Fruit fly (Drosophila melanogaster) whole organism, embryonic: Measurements from ENCODE around the gene disco.
A peak's percentile ranks its signal among the peaks of the same experiment; 100 is the strongest.

ENCODE experiments used
- Antp ChIP-seq: fragments of 200-800 bp; sonication (Bioruptor generic); optimal IDR thresholded peaks from 3 replicates; lab custom pipeline; 2016; ENCODE audit warnings: missing biosample characterization, missing genetic modification characterization
- Awh ChIP-seq: fragments of 200-800 bp; sonication (Bioruptor generic); IDR thresholded peaks from 2 replicates; pipeline ENCODE4, ENCODE4 v1.3.6; 2022; ENCODE audit warnings: missing biosample characterization, missing genetic modification characterization
- CG11398 ChIP-seq: fragments of 200-800 bp; sonication (Bioruptor generic); optimal IDR thresholded peaks from 2 replicates; lab custom pipeline; 2016; ENCODE audit warnings: missing biosample characterization, missing genetic modification characterization
- CG11504 ChIP-seq: fragments of 200-800 bp; sonication (Bioruptor generic); optimal IDR thresholded peaks from 3 replicates; lab custom pipeline; 2019; ENCODE audit warnings: missing biosample characterization, mild to moderate bottlenecking, missing genetic modification characterization, moderate library complexity
- CG12391 ChIP-seq: fragments of 200-800 bp; sonication (Bioruptor generic); optimal IDR thresholded peaks from 3 replicates; lab custom pipeline; 2018; ENCODE audit warnings: missing biosample characterization, mild to moderate bottlenecking, missing genetic modification characterization, moderate library complexity
- CG13894 ChIP-seq: fragments of 200-800 bp; sonication (Bioruptor generic); optimal IDR thresholded peaks from 3 replicates; lab custom pipeline; 2018; ENCODE audit warnings: missing biosample characterization, mild to moderate bottlenecking, missing genetic modification characterization, moderate library complexity
- CG14710 ChIP-seq: fragments of 200-800 bp; sonication (Bioruptor generic); optimal IDR thresholded peaks from 3 replicates; lab custom pipeline; 2019; ENCODE audit warnings: missing biosample characterization, mild to moderate bottlenecking, missing genetic modification characterization, moderate library complexity
- CG15696 ChIP-seq: fragments of 200-800 bp; sonication (Bioruptor generic); optimal IDR thresholded peaks from 2 replicates; lab custom pipeline; 2019; ENCODE audit warnings: missing biosample characterization, mild to moderate bottlenecking, missing genetic modification characterization, moderate library complexity
- CG17361 ChIP-seq: fragments of 200-800 bp; sonication (Bioruptor generic); IDR thresholded peaks from 3 replicates; pipeline ENCODE4 v1.3.6; 2022; ENCODE audit warnings: missing biosample characterization, missing genetic modification characterization
- CG17612 ChIP-seq: fragments of 200-800 bp; sonication (Bioruptor generic); IDR thresholded peaks from 2 replicates; pipeline ENCODE4 v1.3.6; 2022; ENCODE audit warnings: missing biosample characterization, missing genetic modification characterization
- CG17829 ChIP-seq: fragments of 200-800 bp; optimal IDR thresholded peaks from 2 replicates; lab custom pipeline; 2019; ENCODE audit warnings: missing biosample characterization, mild to moderate bottlenecking, missing genetic modification characterization, moderate library complexity
- CG18262 ChIP-seq: fragments of 200-800 bp; optimal IDR thresholded peaks from 3 replicates; lab custom pipeline; 2019; ENCODE audit warnings: missing biosample characterization, mild to moderate bottlenecking, missing genetic modification characterization, moderate library complexity
- CG2678 ChIP-seq: fragments of 200-800 bp; sonication (Bioruptor generic); optimal IDR thresholded peaks from 3 replicates; lab custom pipeline; 2019; ENCODE audit warnings: missing biosample characterization, mild to moderate bottlenecking, missing genetic modification characterization, moderate library complexity
- CG31224 ChIP-seq: fragments of 200-800 bp; sonication (Bioruptor generic); IDR thresholded peaks from 2 replicates; pipeline ENCODE4 v1.3.6; 2022; ENCODE audit warnings: missing biosample characterization, missing genetic modification characterization
- CG34224 ChIP-seq: fragments of 200-800 bp; sonication (Bioruptor generic); IDR thresholded peaks from 3 replicates; pipeline ENCODE4 v1.3.6; 2022; ENCODE audit warnings: missing biosample characterization, missing genetic modification characterization; ENCODE audit not compliant: partially characterized antibody
- CG4424 ChIP-seq: fragments of 200-800 bp; sonication (Bioruptor generic); optimal IDR thresholded peaks from 3 replicates; lab custom pipeline; 2016; ENCODE audit warnings: missing biosample characterization, missing genetic modification characterization
- CG6689 ChIP-seq: fragments of 200-800 bp; sonication (Bioruptor generic); IDR thresholded peaks from 2 replicates; pipeline ENCODE4 v1.3.6; 2022; ENCODE audit warnings: missing biosample characterization, missing genetic modification characterization
- CG6765 ChIP-seq: fragments of 200-800 bp; sonication (Bioruptor generic); optimal IDR thresholded peaks from 3 replicates; lab custom pipeline; 2017; ENCODE audit warnings: missing biosample characterization, mild to moderate bottlenecking, missing genetic modification characterization
- CG7556 ChIP-seq: fragments of 200-800 bp; sonication (Bioruptor generic); optimal IDR thresholded peaks from 2 replicates; lab custom pipeline; 2017; ENCODE audit warnings: missing biosample characterization, mild to moderate bottlenecking, missing genetic modification characterization
- CG8359 ChIP-seq: fragments of 200-800 bp; sonication (Bioruptor generic); optimal IDR thresholded peaks from 2 replicates; lab custom pipeline; 2017; ENCODE audit warnings: missing biosample characterization, mild to moderate bottlenecking, missing genetic modification characterization, borderline replicate concordance
- CG8388 ChIP-seq: fragments of 200-800 bp; sonication (Bioruptor generic); optimal IDR thresholded peaks from 2 replicates; lab custom pipeline; 2019; ENCODE audit warnings: missing biosample characterization, mild to moderate bottlenecking, missing genetic modification characterization, moderate library complexity
- CoRest ChIP-seq: fragments of 200-800 bp; sonication (Bioruptor generic); optimal IDR thresholded peaks from 3 replicates; lab custom pipeline; 2018; ENCODE audit warnings: missing biosample characterization, mild to moderate bottlenecking, missing genetic modification characterization, moderate library complexity
- CrebB ChIP-seq: fragments of 200-800 bp; sonication (Bioruptor generic); optimal IDR thresholded peaks from 3 replicates; lab custom pipeline; 2018; ENCODE audit warnings: missing biosample characterization, mild to moderate bottlenecking, missing genetic modification characterization
- D19A ChIP-seq: fragments of 200-800 bp; optimal IDR thresholded peaks from 3 replicates; lab custom pipeline; 2019; ENCODE audit warnings: missing biosample characterization, mild to moderate bottlenecking, missing genetic modification characterization, moderate library complexity
- Deaf1 ChIP-seq: fragments of 200-800 bp; optimal IDR thresholded peaks from 3 replicates; lab custom pipeline; 2019; ENCODE audit warnings: missing biosample characterization, mild to moderate bottlenecking, missing genetic modification characterization, moderate library complexity
- HHEX ChIP-seq: fragments of 200-800 bp; sonication (Bioruptor generic); optimal IDR thresholded peaks from 3 replicates; lab custom pipeline; 2017; ENCODE audit warnings: missing biosample characterization, mild to moderate bottlenecking, missing genetic modification characterization, missing genetic modification reagents
- Hr51 ChIP-seq, 2 experiments: fragments of 200-800 bp; sonication (Bioruptor generic); optimal IDR thresholded peaks; 2 replicates in 1 of 2; 3 replicates in 1 of 2; lab custom pipeline; 2016 to 2018; ENCODE audit warnings: missing biosample characterization in 2 of 2, missing genetic modification characterization in 2 of 2, mild to moderate bottlenecking in 1 of 2, moderate library complexity in 1 of 2
- Sox100B ChIP-seq: fragments of 200-800 bp; sonication (Bioruptor generic); optimal IDR thresholded peaks from 3 replicates; lab custom pipeline; 2018; ENCODE audit warnings: missing biosample characterization, mild to moderate bottlenecking, missing genetic modification characterization
- Sox102F ChIP-seq: fragments of 200-800 bp; sonication (Bioruptor generic); optimal IDR thresholded peaks from 2 replicates; lab custom pipeline; 2018; ENCODE audit warnings: missing biosample characterization, mild to moderate bottlenecking, missing genetic modification characterization, moderate library complexity
- Ssrp ChIP-seq: fragments of 200-800 bp; sonication (Bioruptor generic); optimal IDR thresholded peaks from 2 replicates; lab custom pipeline; 2018; ENCODE audit warnings: missing biosample characterization, mild to moderate bottlenecking, missing genetic modification characterization, moderate library complexity
- ab ChIP-seq: fragments of 200-800 bp; sonication (Bioruptor generic); optimal IDR thresholded peaks from 2 replicates; lab custom pipeline; 2016; ENCODE audit warnings: missing biosample characterization, missing genetic modification characterization
- al ChIP-seq: fragments of 200-800 bp; sonication (Bioruptor generic); IDR thresholded peaks from 2 replicates; pipeline ENCODE4 v1.3.6; 2022; ENCODE audit warnings: missing biosample characterization, missing genetic modification characterization
- bcd ChIP-seq: fragments of 200-800 bp; sonication (Bioruptor generic); optimal IDR thresholded peaks from 2 replicates; lab custom pipeline; 2017; ENCODE audit warnings: missing biosample characterization, mild to moderate bottlenecking, missing genetic modification characterization
- cad ChIP-seq: fragments of >200 bp; optimal IDR thresholded peaks from 2 replicates; lab custom pipeline; 2017; ENCODE audit warnings: missing biosample characterization, missing genetic modification characterization
- cato ChIP-seq: fragments of 200-800 bp; sonication (Bioruptor generic); optimal IDR thresholded peaks from 2 replicates; lab custom pipeline; 2016; ENCODE audit warnings: missing biosample characterization, missing genetic modification characterization, borderline replicate concordance
- dmrt11E ChIP-seq: fragments of 200-800 bp; sonication (Bioruptor generic); optimal IDR thresholded peaks from 3 replicates; lab custom pipeline; 2018; ENCODE audit warnings: missing biosample characterization, mild to moderate bottlenecking, missing genetic modification characterization, moderate library complexity
- dmrt99B ChIP-seq: fragments of 200-800 bp; sonication (Bioruptor generic); optimal IDR thresholded peaks from 2 replicates; lab custom pipeline; 2018; ENCODE audit warnings: missing biosample characterization, mild to moderate bottlenecking, missing genetic modification characterization, moderate library complexity
- gem ChIP-seq: fragments of 200-800 bp; sonication (Bioruptor generic); optimal IDR thresholded peaks from 2 replicates; lab custom pipeline; 2019; ENCODE audit warnings: missing biosample characterization, mild to moderate bottlenecking, missing genetic modification characterization, moderate library complexity
- odd ChIP-seq: fragments of 200-800 bp; sonication (Bioruptor generic); optimal IDR thresholded peaks from 2 replicates; lab custom pipeline; 2017; ENCODE audit warnings: missing biosample characterization, mild to moderate bottlenecking, missing genetic modification characterization
- phol ChIP-seq: fragments of 200-800 bp; sonication (Bioruptor generic); optimal IDR thresholded peaks from 3 replicates; lab custom pipeline; 2018; ENCODE audit warnings: missing biosample characterization, mild to moderate bottlenecking, missing genetic modification characterization, moderate library complexity
- row ChIP-seq: fragments of 200-800 bp; sonication (Bioruptor generic); IDR thresholded peaks from 3 replicates; pipeline ENCODE4 v1.3.6; 2022; ENCODE audit warnings: missing biosample characterization, missing genetic modification characterization
- sens ChIP-seq: fragments of 200-800 bp; sonication (Bioruptor generic); peaks from one replicate; lab custom pipeline; 2016; ENCODE audit warnings: missing biosample characterization, missing genetic modification characterization
- seq ChIP-seq: fragments of 200-800 bp; sonication (Bioruptor generic); IDR thresholded peaks from 2 replicates; pipeline ENCODE4 v1.3.6; 2022; ENCODE audit warnings: missing biosample characterization, missing genetic modification characterization
- slp2 ChIP-seq: fragments of 200-800 bp; sonication (Bioruptor generic); optimal IDR thresholded peaks from 2 replicates; lab custom pipeline; 2016; ENCODE audit warnings: missing biosample characterization, missing genetic modification characterization
- sr ChIP-seq: fragments of 200-800 bp; sonication (Bioruptor generic); IDR thresholded peaks from 3 replicates; pipeline ENCODE4 v1.3.6; 2022; ENCODE audit warnings: missing biosample characterization, missing genetic modification characterization
- tgo ChIP-seq: fragments of 200-800 bp; sonication (Bioruptor generic); IDR thresholded peaks from 3 replicates; pipeline ENCODE4 v1.3.6; 2022; ENCODE audit warnings: missing biosample characterization, missing genetic modification characterization
- tna ChIP-seq: fragments of 200-800 bp; sonication (Bioruptor generic); IDR thresholded peaks from 2 replicates; pipeline ENCODE4 v1.3.6; 2022; ENCODE audit warnings: missing biosample characterization, missing genetic modification characterization; ENCODE audit not compliant: partially characterized antibody
- tx ChIP-seq: fragments of 200-800 bp; sonication (Bioruptor generic); optimal IDR thresholded peaks from 2 replicates; lab custom pipeline; 2016; ENCODE audit warnings: missing biosample characterization, missing genetic modification characterization
- wdn ChIP-seq: fragments of 200-800 bp; sonication (Bioruptor generic); IDR thresholded peaks from 2 replicates; pipeline ENCODE4 v1.3.6; 2022; ENCODE audit warnings: missing biosample characterization, missing genetic modification characterization
- zf30C ChIP-seq: fragments of 200-800 bp; sonication (Bioruptor generic); optimal IDR thresholded peaks from 3 replicates; lab custom pipeline; 2018; ENCODE audit warnings: missing biosample characterization, mild to moderate bottlenecking, missing genetic modification characterization

The disco gene

dm6 chrX:16171427-16171826 lies 45.1 kb downstream of the disco start (continued):
- TF ChIP-seq tx (GFP tag; lab: Kevin White, UChicago) (no peak), seq (GFP tag; lab: Robert Waterston, UW) (no peak), CoRest (peak; percentile 34), CG2678 (tag; lab: Kevin White, UChicago) (peak; percentile 40), zf30C (GFP tag; lab: Kevin White, UChicago) (no peak), CG14710 (peak; percentile 10), cato (GFP tag; lab: Kevin White, UChicago) (no peak), row (GFP tag; lab: Robert Waterston, UW) (peak; percentile 16; the same call in 1 of the 3 replicates), CG12391 (tag; lab: Kevin White, UChicago) (peak; percentile 16), Deaf1 (tag; lab: Kevin White, UChicago) (no peak), sens (GFP tag; lab: Kevin White, UChicago) (peak; percentile 80), dmrt11E (tag; lab: Kevin White, UChicago) (peak; percentile 5), wdn (GFP tag; lab: Robert Waterston, UW) (no peak), Ssrp (tag; lab: Kevin White, UChicago) (peak; percentile 21), dmrt99B (tag; lab: Kevin White, UChicago) (peak; percentile 17), phol (peak; percentile 48), slp2 (no peak), bcd (GFP tag; lab: Kevin White, UChicago) (peak; percentile 28), Sox100B (peak; percentile 20), gem (peak; percentile 47), Antp (no peak), tgo (GFP tag; lab: Robert Waterston, UW) (no peak), CG11398 (GFP tag; lab: Kevin White, UChicago) (no peak), Awh (no peak), CG13894 (no peak), tna (no peak), CG8388 (GFP tag; lab: Kevin White, UChicago) (peak; percentile 22), CG17612 (GFP tag; lab: Robert Waterston, UW) (no peak), HHEX (GFP tag; lab: Kevin White, UChicago) (no peak), CG34224 (no peak), CG6765 (GFP tag; lab: Kevin White, UChicago) (no peak), Hr51 (GFP tag; optimal IDR thresholded peaks at IDR 0.05; lab: Kevin White, UChicago) (no peak), CG31224 (no peak), CrebB (tag; lab: Kevin White, UChicago) (no peak), CG8359 (GFP tag; lab: Kevin White, UChicago) (no peak), cad (GFP tag; lab: Kevin White, UChicago) (no peak), al (GFP tag; lab: Robert Waterston, UW) (no peak), CG18262 (tag; lab: Kevin White, UChicago) (peak; percentile 44), Sox102F (peak; percentile 2), CG15696 (peak; percentile 0), D19A (tag; lab: Kevin White, UChicago) (no peak), CG17829 (tag; lab: Kevin White, UChicago) (no peak), CG11504 (tag; lab: Kevin White, UChicago) (peak; percentile 38), CG17361 (GFP tag; lab: Robert Waterston, UW) (peak; percentile 50; the same call in 1 of the 3 replicates), CG6689 (no peak), odd (no peak), CG7556 (GFP tag; lab: Kevin White, UChicago) (peak; percentile 2), sr (GFP tag; lab: Robert Waterston, UW) (no peak), ab (GFP tag; lab: Kevin White, UChicago) (no peak), CG4424 (GFP tag; lab: Kevin White, UChicago) (peak; percentile 18)
